Fruit fly (Drosophila melanogaster): ENCODE data around the gene CG11723.

Gene CG11723

DNA sequence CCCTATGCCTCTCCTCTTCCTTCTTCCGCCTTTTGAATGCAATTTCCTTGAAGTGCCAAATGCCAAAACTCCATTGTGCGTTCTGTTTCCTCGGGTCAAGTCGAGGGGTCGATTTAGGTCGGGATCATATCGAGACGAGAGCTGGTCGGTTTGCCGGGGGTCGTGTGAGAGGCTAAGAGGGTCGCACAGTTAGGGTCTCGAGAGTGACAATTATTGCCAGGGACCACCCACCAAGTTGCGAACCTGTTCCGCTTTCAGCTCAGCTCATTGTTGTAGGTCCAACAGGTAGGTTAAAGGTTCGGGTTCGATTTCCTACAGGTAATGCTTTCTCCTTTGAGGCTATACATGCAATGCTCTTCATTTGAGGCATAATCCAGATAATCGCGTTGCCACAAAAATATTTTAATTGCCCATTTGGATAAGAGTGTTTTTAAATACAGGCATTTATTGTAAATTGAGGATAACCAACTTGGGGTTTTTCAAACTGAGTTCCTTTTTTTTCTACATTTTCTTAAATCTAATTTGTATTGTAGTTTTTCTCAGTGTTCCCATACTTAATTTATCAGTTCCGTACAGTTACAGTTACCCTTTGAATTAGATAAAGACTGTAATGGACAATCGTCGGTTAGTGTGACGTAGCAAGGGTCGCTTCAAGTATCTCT, 25.5 kb upstream of the CG11723 start:
- TF ChIP-seq h (optimal IDR thresholded peaks at IDR 0.05), result no peak
- no peak for TF ChIP-seq Myc (optimal IDR thresholded peaks at IDR 0.05)
- TF ChIP-seq psq (optimal IDR thresholded peaks at IDR 0.05), result no peak
- no peak for TF ChIP-seq ttk (optimal IDR thresholded peaks at IDR 0.05)
- TF ChIP-seq Sin3A (optimal IDR thresholded peaks at IDR 0.05), result no peak
- TF ChIP-seq insv (optimal IDR thresholded peaks at IDR 0.05), result no peak

DNA sequence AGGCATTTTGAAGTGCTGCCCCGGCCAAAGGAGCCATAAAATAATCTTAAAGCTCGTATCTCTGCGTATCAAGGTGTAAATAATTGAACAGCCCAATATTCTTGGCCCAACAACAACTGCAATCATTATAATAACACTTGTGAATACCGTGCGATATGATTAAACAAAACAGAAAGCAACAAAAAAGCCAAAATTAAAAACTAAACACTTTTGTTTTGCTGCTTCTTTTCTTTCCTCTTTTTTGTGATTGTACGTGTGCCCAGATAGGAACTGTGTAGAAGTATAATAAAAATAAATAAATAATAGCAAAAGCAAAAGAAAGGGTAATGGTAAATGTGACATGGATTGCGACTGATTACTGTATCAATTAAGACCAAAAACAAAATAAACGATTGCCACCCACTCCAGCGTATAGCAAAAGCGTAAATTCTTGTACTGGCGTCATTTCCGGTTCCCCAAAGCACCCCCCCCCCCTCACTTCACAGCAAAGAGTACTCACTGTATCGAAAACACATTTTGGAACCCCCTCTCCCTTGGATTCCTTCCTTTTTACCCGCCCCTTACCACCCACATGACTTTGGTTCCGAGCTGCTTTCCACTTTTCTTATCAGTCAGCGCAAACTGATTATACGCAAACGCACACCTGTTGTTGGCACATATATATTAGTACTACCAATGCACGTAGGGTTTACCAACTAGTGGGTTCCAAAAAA, 24.4 kb upstream of the CG11723 start:
- TF ChIP-seq psq (optimal IDR thresholded peaks at IDR 0.05) (no peak), insv (optimal IDR thresholded peaks at IDR 0.05) (no peak), Sin3A (optimal IDR thresholded peaks at IDR 0.05) (no peak), ttk (optimal IDR thresholded peaks at IDR 0.05) (no peak), h (optimal IDR thresholded peaks at IDR 0.05) (no peak), Myc (optimal IDR thresholded peaks at IDR 0.05) (no peak)

DNA sequence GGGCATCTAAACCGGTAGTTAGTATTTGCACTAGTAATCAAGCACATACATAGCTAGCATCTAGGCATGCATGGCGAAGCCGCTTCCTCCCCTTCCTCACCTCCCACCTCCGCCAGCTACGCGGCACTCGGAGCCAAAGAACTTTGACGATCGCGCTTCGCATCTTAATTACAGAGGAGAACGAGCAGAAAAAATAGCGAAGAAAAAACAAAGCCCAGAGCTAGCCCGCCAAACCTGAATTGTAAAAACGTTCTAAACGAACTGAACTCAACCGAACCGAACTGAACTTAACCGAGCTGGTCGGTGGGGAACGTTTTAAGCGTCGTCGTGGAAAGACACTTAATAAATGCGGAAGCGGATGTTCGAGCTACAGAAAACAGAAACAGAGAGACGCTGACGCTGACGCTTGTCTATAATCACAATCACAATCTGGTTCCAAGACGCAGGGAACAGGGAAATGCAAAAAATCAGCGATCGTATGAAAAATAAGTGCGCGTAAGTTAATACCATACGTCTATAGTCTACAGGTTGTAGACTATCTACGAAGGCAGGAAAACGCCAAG, 21.9 kb upstream of the CG11723 start:
- TF ChIP-seq ttk (optimal IDR thresholded peaks at IDR 0.05) (no peak), psq (optimal IDR thresholded peaks at IDR 0.05) (no peak), insv (optimal IDR thresholded peaks at IDR 0.05) (no peak), h (optimal IDR thresholded peaks at IDR 0.05) (no peak), Sin3A (optimal IDR thresholded peaks at IDR 0.05) (no peak), Myc (optimal IDR thresholded peaks at IDR 0.05) (no peak)

DNA sequence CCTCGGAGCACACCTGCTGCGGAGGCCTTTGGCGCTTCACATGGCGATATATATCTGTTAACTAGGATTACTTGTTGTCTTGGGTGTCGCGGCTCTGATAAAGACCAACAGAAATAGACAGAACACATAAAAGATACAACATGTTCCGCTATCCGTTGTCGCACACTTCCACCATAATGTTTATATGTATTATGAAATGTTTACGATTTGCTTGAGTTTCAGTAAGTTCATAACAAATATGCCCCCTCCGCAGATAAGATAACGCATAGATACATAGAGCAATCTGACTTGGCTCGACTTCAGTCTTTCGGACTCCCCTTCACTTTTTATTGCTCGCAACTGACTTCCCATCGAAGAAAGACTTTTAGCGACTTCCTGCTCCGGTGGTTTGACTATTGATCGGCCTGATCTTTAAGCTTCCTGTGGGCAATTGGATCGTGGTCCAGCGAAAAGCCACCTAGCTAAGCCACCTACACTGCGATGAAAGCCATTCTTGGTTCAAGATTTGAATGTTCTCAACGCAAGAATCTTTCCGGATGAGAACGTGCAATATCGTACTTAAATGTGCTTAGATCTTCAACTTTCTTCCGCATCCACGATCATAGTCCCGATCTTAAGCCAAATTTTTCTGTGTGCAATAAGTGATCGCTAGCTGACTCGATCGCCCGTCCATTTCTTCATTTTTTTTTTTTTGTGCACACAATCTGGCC, 21.3 kb upstream of the CG11723 start:
- TF ChIP-seq Sin3A (optimal IDR thresholded peaks at IDR 0.05) (no peak), ttk (optimal IDR thresholded peaks at IDR 0.05) (no peak), Myc (optimal IDR thresholded peaks at IDR 0.05) (no peak), psq (optimal IDR thresholded peaks at IDR 0.05) (no peak), insv (optimal IDR thresholded peaks at IDR 0.05) (no peak)

DNA sequence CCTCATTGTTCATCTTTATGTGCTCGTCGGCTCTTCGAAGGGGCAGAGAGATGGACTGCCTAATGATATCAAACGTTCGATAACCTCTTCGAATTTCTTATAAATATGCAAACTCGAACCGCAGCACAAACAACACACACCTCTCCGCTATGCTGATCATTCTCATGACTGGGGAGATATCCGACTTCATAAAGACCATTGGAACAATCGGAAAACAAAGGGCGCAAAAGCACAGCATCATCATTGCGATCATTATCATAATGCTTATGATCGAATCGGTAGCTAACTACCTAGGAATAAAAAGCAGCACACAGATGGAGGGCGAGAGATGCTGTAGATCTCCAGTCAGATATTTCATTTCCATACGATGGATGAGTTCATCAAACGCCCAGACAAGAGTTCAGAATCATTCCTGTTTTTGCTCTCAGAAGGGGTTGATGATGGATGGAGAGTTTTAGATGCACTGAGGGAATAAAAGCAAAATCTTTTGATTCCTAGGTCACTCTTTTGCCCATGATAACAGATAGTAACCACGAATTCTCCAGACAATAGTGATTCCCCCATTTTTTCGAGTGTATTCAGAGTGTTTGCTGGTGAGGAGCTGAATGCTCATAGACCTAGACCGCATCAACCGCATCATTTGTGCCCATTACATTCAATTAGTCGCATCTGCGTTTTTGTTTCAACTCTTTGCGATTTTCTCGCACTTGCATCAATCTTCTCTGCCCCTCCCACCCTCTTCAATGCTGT, 20.1 kb upstream of the CG11723 start:
- TF ChIP-seq Sin3A (optimal IDR thresholded peaks at IDR 0.05), result no peak
- TF ChIP-seq psq (optimal IDR thresholded peaks at IDR 0.05), result no peak
- TF ChIP-seq h (optimal IDR thresholded peaks at IDR 0.05), result no peak
- no peak for TF ChIP-seq Myc (optimal IDR thresholded peaks at IDR 0.05)
- no peak for TF ChIP-seq ttk (optimal IDR thresholded peaks at IDR 0.05)
- TF ChIP-seq insv (optimal IDR thresholded peaks at IDR 0.05), result no peak

DNA sequence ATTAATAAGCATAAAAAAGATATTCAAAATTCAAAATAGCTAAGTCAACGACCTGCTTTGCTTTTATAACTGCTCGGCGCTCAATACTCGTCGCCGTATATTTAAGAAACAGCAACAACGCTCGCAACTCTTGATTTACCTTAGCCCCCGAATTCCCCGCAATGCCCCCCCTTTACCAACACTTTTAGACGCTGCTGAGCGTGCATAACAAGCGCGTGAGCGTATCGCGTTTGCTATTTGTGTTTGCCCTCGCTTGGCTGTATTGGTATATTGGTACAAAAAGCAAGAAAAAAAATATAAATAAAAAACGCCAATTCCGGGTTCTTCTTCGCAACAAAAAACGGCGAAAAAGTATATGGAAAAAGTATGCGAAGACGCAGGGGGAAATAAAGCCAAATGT, 18.8 kb upstream of the CG11723 start:
- TF ChIP-seq ttk (optimal IDR thresholded peaks at IDR 0.05) (no peak), h (optimal IDR thresholded peaks at IDR 0.05) (no peak), psq (optimal IDR thresholded peaks at IDR 0.05) (no peak), insv (optimal IDR thresholded peaks at IDR 0.05) (no peak)

DNA sequence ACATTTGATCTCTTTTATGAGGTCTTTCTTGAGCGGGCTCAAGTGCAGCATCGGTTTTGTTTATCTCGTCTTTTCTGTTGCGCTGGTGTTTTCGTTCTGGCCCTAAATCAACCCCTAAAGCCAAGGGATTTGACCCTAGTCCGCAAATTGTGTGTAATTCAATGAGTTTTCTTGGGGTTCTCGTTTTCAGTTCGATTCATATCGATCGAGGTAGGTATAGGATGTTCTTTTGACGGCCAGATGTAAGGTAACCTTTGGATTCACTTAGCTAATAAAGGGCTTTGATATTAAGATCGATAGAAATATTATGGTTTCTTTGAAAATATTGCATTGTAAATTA, 18.1 kb upstream of the CG11723 start:
- TF ChIP-seq Myc (optimal IDR thresholded peaks at IDR 0.05), result no peak
- TF ChIP-seq psq (optimal IDR thresholded peaks at IDR 0.05), result no peak
- no peak for TF ChIP-seq h (optimal IDR thresholded peaks at IDR 0.05)
- no peak for TF ChIP-seq Sin3A (optimal IDR thresholded peaks at IDR 0.05)
- no peak for TF ChIP-seq insv (optimal IDR thresholded peaks at IDR 0.05)
- TF ChIP-seq ttk (optimal IDR thresholded peaks at IDR 0.05), result no peak

DNA sequence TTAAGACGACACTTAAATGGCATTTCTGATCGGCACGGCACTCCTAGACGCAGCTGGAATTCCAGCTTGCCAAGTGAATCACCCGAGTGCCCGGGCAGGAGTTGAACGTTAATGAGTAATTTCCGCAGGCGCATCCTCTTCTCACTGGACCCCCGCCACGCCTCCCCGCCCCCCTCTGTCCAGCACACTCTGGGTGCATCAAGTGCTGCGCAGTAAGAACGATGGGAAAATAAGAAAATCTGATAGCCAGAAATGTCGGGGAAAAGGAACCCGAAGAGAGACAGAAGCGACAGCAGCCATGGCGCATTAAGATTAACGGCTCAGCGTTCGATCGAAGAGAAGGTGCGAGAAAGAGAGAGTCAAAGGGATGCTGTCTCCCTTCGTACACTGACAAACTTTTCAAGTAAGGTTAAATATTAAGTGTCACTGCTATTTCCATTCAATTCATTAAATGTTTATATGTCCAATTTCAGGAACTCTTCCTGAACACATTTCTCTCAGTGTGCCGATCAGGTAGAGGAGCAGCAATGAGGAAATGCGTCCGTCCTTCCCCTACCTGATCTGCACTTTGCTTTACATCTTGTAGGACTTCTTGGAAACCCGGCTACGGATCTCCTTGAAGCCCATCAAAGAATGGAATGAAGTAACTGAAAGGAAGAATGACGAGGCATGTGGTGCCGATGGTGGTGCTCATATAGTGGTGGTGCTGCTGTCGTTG, 17.6 kb upstream of the CG11723 start:
- TF ChIP-seq Sin3A (optimal IDR thresholded peaks at IDR 0.05), result no peak
- TF ChIP-seq h (optimal IDR thresholded peaks at IDR 0.05), result no peak
- no peak for TF ChIP-seq Myc (optimal IDR thresholded peaks at IDR 0.05)
- no peak for TF ChIP-seq psq (optimal IDR thresholded peaks at IDR 0.05)
- TF ChIP-seq insv (optimal IDR thresholded peaks at IDR 0.05), result no peak
- TF ChIP-seq ttk (optimal IDR thresholded peaks at IDR 0.05), result no peak

DNA sequence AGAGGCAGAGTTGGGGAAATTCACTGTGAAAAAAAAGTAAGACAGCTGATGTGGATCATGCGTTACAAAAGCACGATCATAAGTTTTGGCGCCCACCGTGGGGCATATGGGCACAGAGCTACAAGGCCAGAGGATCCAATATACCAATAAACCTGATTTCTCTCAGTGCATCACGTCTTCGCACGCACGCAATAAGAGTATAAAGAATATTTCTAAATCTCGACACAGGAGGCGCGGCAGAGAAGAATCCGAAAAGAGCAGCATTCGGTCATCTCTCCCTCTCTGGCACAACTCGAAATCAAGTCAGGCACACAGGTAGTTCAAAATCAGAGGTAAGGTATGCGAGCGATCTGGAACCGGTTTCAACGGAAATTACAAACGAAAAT, 16.5 kb upstream of the CG11723 start:
- TF ChIP-seq ttk (optimal IDR thresholded peaks at IDR 0.05) (no peak), psq (optimal IDR thresholded peaks at IDR 0.05) (no peak), Sin3A (optimal IDR thresholded peaks at IDR 0.05) (no peak), Myc (optimal IDR thresholded peaks at IDR 0.05) (no peak), h (optimal IDR thresholded peaks at IDR 0.05) (no peak), insv (optimal IDR thresholded peaks at IDR 0.05) (no peak)

DNA sequence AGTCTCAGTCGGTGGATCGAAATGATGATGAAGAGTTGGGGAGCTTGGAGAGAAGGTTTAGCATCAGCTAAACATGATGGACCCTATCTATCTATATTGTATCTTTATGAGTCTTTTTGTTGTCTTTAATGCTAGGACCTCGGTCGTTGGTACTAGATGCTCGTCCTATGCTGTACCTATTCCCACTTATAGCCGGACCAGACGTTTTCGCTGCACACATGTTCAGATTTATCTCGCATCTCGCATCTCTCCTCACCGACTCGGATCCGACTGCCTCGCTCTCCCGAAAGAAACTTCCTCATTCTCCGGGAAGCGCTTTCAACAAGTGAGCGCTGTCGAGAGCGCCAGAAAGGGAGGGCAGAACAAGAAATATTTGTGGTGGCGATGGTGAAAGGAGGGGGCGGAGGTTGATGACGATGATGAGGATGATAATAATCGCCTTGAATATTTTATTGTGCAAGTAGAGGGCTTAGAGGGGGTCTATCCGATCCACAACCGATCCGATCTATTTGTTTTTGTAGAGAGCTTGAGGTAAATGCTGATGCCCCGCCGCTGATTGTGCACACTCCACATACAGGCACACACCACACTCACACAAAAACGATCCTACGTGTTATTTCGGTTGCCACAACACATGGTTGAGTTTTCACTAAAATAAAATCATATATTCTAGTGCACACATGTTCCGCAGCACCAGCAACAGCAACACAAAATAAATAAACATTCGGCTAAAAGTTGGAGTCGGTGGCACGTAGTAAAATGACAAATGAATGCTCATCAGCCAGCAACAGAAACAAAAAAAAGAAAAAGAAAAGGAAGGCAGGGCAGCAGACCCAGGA, 15.9 kb upstream of the CG11723 start:
- TF ChIP-seq psq (optimal IDR thresholded peaks at IDR 0.05) (no peak), h (optimal IDR thresholded peaks at IDR 0.05) (no peak), Myc (optimal IDR thresholded peaks at IDR 0.05) (no peak), Sin3A (optimal IDR thresholded peaks at IDR 0.05) (no peak), insv (optimal IDR thresholded peaks at IDR 0.05) (no peak), ttk (optimal IDR thresholded peaks at IDR 0.05) (no peak)

Measured in Kc167 (cell line).